Worm (Caenorhabditis elegans) whole organism, L4/young adult: ENCODE data around the gene lntl-1.

Experiments used
- W03F9.2 ChIP-seq: fragments of 150-350 bp; optimal IDR thresholded peaks from 2 replicates; lab custom pipeline; 2014; ENCODE audit warnings: missing biosample characterization, missing genetic modification characterization
- dao-5 ChIP-seq: sonication (generic microtip); optimal IDR thresholded peaks from 2 replicates; lab custom pipeline; 2016; ENCODE audit warnings: missing genotype, missing genetic modification characterization, moderate library complexity, missing compliant biosample characterization

DNA sequence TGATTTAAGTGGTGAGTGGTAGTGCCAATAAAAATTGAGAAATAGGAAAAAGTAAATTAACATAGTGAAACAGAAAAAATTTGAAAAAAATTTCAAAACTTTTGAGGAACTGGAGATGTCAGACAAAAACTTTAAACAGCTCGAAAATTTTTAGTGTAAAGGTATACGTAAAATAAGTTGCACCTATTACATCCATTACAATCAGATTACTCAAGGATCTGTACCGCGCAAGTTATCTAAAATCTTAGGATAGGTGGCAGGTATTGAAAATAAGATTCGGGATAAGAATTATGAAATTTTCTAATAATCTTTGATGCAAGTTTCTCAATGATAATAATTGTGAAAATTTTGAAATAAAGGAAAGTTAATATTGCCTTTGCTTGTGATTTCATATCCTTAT lies 40.1 kb downstream of the lntl-1 start:
- no peak for TF ChIP-seq dao-5 (tag; lab: Kevin White, UChicago)
- no peak for TF ChIP-seq W03F9.2 (tag; lab: Kevin White, UChicago)
